Fruit fly (Drosophila melanogaster) whole organism, embryonic: ENCODE data around the gene Sbds.

ENCODE experiments used
- Abd-B ChIP-seq: fragments of 200-800 bp; sonication (Bioruptor generic); optimal IDR thresholded peaks from 2 replicates; lab custom pipeline; 2018; ENCODE audit warnings: missing biosample characterization, mild to moderate bottlenecking, missing genetic modification characterization, moderate library complexity
- Antp ChIP-seq: fragments of 200-800 bp; sonication (Bioruptor generic); optimal IDR thresholded peaks from 3 replicates; lab custom pipeline; 2016; ENCODE audit warnings: missing biosample characterization, missing genetic modification characterization
- B-H2 ChIP-seq: fragments of 200-800 bp; sonication (Bioruptor generic); optimal IDR thresholded peaks from 2 replicates; lab custom pipeline; 2018; ENCODE audit warnings: missing biosample characterization, mild to moderate bottlenecking, missing genetic modification characterization
- CG10543 ChIP-seq: fragments of 200-800 bp; sonication (Bioruptor generic); optimal IDR thresholded peaks from 3 replicates; lab custom pipeline; 2017; ENCODE audit warnings: missing biosample characterization, mild to moderate bottlenecking, missing genetic modification characterization, moderate library complexity
- CG10654 ChIP-seq: fragments of 200-800 bp; sonication (Bioruptor generic); optimal IDR thresholded peaks from 2 replicates; lab custom pipeline; 2016; ENCODE audit warnings: missing biosample characterization, missing genetic modification characterization
- CG11247 ChIP-seq: fragments of 200-800 bp; sonication (Bioruptor generic); IDR thresholded peaks from 2 replicates; pipeline ENCODE4 v1.3.6; 2022; ENCODE audit warnings: missing biosample characterization, missing genetic modification characterization
- CG11398 ChIP-seq: fragments of 200-800 bp; sonication (Bioruptor generic); optimal IDR thresholded peaks from 2 replicates; lab custom pipeline; 2016; ENCODE audit warnings: missing biosample characterization, missing genetic modification characterization
- CG12236 ChIP-seq: fragments of 200-800 bp; sonication (Bioruptor generic); optimal IDR thresholded peaks from 2 replicates; lab custom pipeline; 2016; ENCODE audit warnings: missing biosample characterization, missing genetic modification characterization
- CG1233 ChIP-seq: fragments of 200-800 bp; sonication (Bioruptor generic); optimal IDR thresholded peaks from 4 replicates; lab custom pipeline; 2018; ENCODE audit warnings: missing biosample characterization, mild to moderate bottlenecking, missing genetic modification characterization
- CG13296 ChIP-seq: fragments of 200-800 bp; sonication (Bioruptor generic); optimal IDR thresholded peaks from 3 replicates; lab custom pipeline; 2018; ENCODE audit warnings: missing biosample characterization, mild to moderate bottlenecking, missing genetic modification characterization
- CG14050 ChIP-seq: fragments of 200-800 bp; sonication (Bioruptor generic); IDR thresholded peaks from 3 replicates; pipeline ENCODE4 v1.3.6; 2022; ENCODE audit warnings: missing biosample characterization, missing genetic modification characterization
- CG16813 ChIP-seq: fragments of 200-800 bp; sonication (Bioruptor generic); IDR thresholded peaks from 3 replicates; pipeline ENCODE4 v1.3.6; 2022; ENCODE audit warnings: missing biosample characterization, missing genetic modification characterization; ENCODE audit not compliant: partially characterized antibody
- CG17612 ChIP-seq: fragments of 200-800 bp; sonication (Bioruptor generic); IDR thresholded peaks from 2 replicates; pipeline ENCODE4 v1.3.6; 2022; ENCODE audit warnings: missing biosample characterization, missing genetic modification characterization
- CG31388 ChIP-seq: fragments of 200-800 bp; sonication (Bioruptor generic); optimal IDR thresholded peaks from 2 replicates; lab custom pipeline; 2016; ENCODE audit warnings: missing biosample characterization, missing genetic modification characterization
- CG3995 ChIP-seq: fragments of 200-800 bp; sonication (Bioruptor generic); optimal IDR thresholded peaks from 3 replicates; lab custom pipeline; 2016; ENCODE audit warnings: missing biosample characterization, missing genetic modification characterization
- CG43689 ChIP-seq: fragments of 200-800 bp; sonication (Bioruptor generic); IDR thresholded peaks from 2 replicates; pipeline ENCODE4 v1.3.6; 2022; ENCODE audit warnings: missing biosample characterization, missing genetic modification characterization
- CG4730 ChIP-seq: fragments of 200-800 bp; sonication (Bioruptor generic); IDR thresholded peaks from 2 replicates; pipeline ENCODE4 v1.3.6; 2022; ENCODE audit warnings: missing biosample characterization, missing genetic modification characterization
- CG7928 ChIP-seq: fragments of 200-800 bp; sonication (Bioruptor generic); optimal IDR thresholded peaks from 2 replicates; lab custom pipeline; 2017; ENCODE audit warnings: missing biosample characterization, mild to moderate bottlenecking, missing genetic modification characterization
- CG8388 ChIP-seq: fragments of 200-800 bp; sonication (Bioruptor generic); optimal IDR thresholded peaks from 2 replicates; lab custom pipeline; 2019; ENCODE audit warnings: missing biosample characterization, mild to moderate bottlenecking, missing genetic modification characterization, moderate library complexity
- CG9727 ChIP-seq: fragments of 200-800 bp; sonication (Bioruptor generic); optimal IDR thresholded peaks from 3 replicates; lab custom pipeline; 2017; ENCODE audit warnings: missing biosample characterization, mild to moderate bottlenecking, missing genetic modification characterization
- CG9932 ChIP-seq: fragments of 200-800 bp; sonication (Bioruptor generic); IDR thresholded peaks from 2 replicates; pipeline ENCODE4 v1.3.6; 2022; ENCODE audit warnings: missing biosample characterization, missing genetic modification characterization
- CHES-1-like ChIP-seq: fragments of 200-800 bp; sonication (Bioruptor generic); optimal IDR thresholded peaks from 2 replicates; lab custom pipeline; 2016; ENCODE audit warnings: missing biosample characterization, missing genetic modification characterization
- D19A ChIP-seq: fragments of 200-800 bp; optimal IDR thresholded peaks from 3 replicates; lab custom pipeline; 2019; ENCODE audit warnings: missing biosample characterization, mild to moderate bottlenecking, missing genetic modification characterization, moderate library complexity
- Dek ChIP-seq: fragments of 200-800 bp; sonication (Bioruptor generic); optimal IDR thresholded peaks from 3 replicates; lab custom pipeline; 2019; ENCODE audit warnings: missing biosample characterization, mild to moderate bottlenecking, missing genetic modification characterization, moderate library complexity
- E2f2 ChIP-seq: fragments of 200-800 bp; sonication (Bioruptor generic); IDR thresholded peaks from 2 replicates; pipeline ENCODE4 v1.3.6; 2022; ENCODE audit warnings: missing biosample characterization, missing genetic modification characterization
- Elba2 ChIP-seq: fragments of 200-800 bp; sonication (Bioruptor generic); optimal IDR thresholded peaks from 3 replicates; lab custom pipeline; 2016; ENCODE audit warnings: missing biosample characterization, missing genetic modification characterization
- Fer1 ChIP-seq: fragments of 200-800 bp; sonication (Bioruptor generic); optimal IDR thresholded peaks from 2 replicates; lab custom pipeline; 2017; ENCODE audit warnings: missing biosample characterization, mild to moderate bottlenecking, missing genetic modification characterization
- HHEX ChIP-seq: fragments of 200-800 bp; sonication (Bioruptor generic); optimal IDR thresholded peaks from 3 replicates; lab custom pipeline; 2017; ENCODE audit warnings: missing biosample characterization, mild to moderate bottlenecking, missing genetic modification characterization, missing genetic modification reagents
- HLHmδ ChIP-seq: fragments of 200-800 bp; sonication (Bioruptor generic); optimal IDR thresholded peaks from 2 replicates; lab custom pipeline; 2018; ENCODE audit warnings: missing biosample characterization, mild to moderate bottlenecking, missing genetic modification characterization, moderate library complexity
- HmgD ChIP-seq: fragments of 200-800 bp; sonication (Bioruptor generic); optimal IDR thresholded peaks from 3 replicates; lab custom pipeline; 2016; ENCODE audit warnings: missing biosample characterization, missing genetic modification characterization
- Hsf ChIP-seq: fragments of 200-800 bp; sonication (Bioruptor generic); optimal IDR thresholded peaks from 3 replicates; lab custom pipeline; 2016; ENCODE audit warnings: missing biosample characterization, missing genetic modification characterization
- Mad ChIP-seq: fragments of 200-800 bp; sonication (Bioruptor generic); optimal IDR thresholded peaks from 2 replicates; lab custom pipeline; 2016; ENCODE audit warnings: missing biosample characterization, missing genetic modification characterization
- NC2β ChIP-seq: fragments of 200-800 bp; sonication (Bioruptor generic); optimal IDR thresholded peaks from 2 replicates; lab custom pipeline; 2016; ENCODE audit warnings: missing biosample characterization, missing genetic modification characterization
- Taf1 ChIP-seq: fragments of 200-800 bp; sonication (Bioruptor generic); IDR thresholded peaks from 2 replicates; pipeline ENCODE4 v1.3.6; 2022; ENCODE audit warnings: missing biosample characterization, missing genetic modification characterization
- Xbp1 ChIP-seq: fragments of 200-800 bp; sonication (Bioruptor generic); optimal IDR thresholded peaks from 3 replicates; lab custom pipeline; 2016; ENCODE audit warnings: missing biosample characterization, mild to moderate bottlenecking, missing genetic modification characterization
- aop ChIP-seq: fragments of 200-800 bp; sonication (Bioruptor generic); IDR thresholded peaks from 2 replicates; pipeline ENCODE4 v1.3.6; 2022; ENCODE audit warnings: missing biosample characterization, missing genetic modification characterization
- ato ChIP-seq: fragments of 200-800 bp; sonication (Bioruptor generic); IDR thresholded peaks from 2 replicates; pipeline ENCODE4 v1.3.6; 2022; ENCODE audit warnings: missing biosample characterization, missing genetic modification characterization; ENCODE audit not compliant: partially characterized antibody
- cad ChIP-seq: fragments of >200 bp; optimal IDR thresholded peaks from 2 replicates; lab custom pipeline; 2017; ENCODE audit warnings: missing biosample characterization, missing genetic modification characterization
- da ChIP-seq: fragments of 200-800 bp; sonication (Bioruptor generic); optimal IDR thresholded peaks from 2 replicates; lab custom pipeline; 2016; ENCODE audit warnings: missing biosample characterization, missing genetic modification characterization
- dysf ChIP-seq: fragments of 200-800 bp; sonication (Bioruptor generic); IDR thresholded peaks from 3 replicates; pipeline ENCODE4 v1.3.6; 2022; ENCODE audit warnings: missing biosample characterization, missing genetic modification characterization
- ewg ChIP-seq: fragments of 200-800 bp; sonication (Bioruptor generic); optimal IDR thresholded peaks from 3 replicates; lab custom pipeline; 2017; ENCODE audit warnings: mild to moderate bottlenecking, missing biosample characterization, missing genetic modification reagents, missing genetic modification characterization
- grau ChIP-seq: fragments of 200-800 bp; optimal IDR thresholded peaks from 3 replicates; lab custom pipeline; 2019; ENCODE audit warnings: missing biosample characterization, mild to moderate bottlenecking, missing genetic modification characterization, moderate library complexity
- ken ChIP-seq: fragments of 200-800 bp; sonication (Bioruptor generic); IDR thresholded peaks from 3 replicates; pipeline ENCODE4 v1.3.6; 2022; ENCODE audit warnings: missing biosample characterization, missing genetic modification characterization
- nau ChIP-seq: fragments of 200-800 bp; sonication (Bioruptor generic); optimal IDR thresholded peaks from 3 replicates; lab custom pipeline; 2017; ENCODE audit warnings: missing biosample characterization, mild to moderate bottlenecking, missing genetic modification characterization, missing genetic modification reagents
- nerfin-2 ChIP-seq: fragments of 200-800 bp; sonication (Bioruptor generic); IDR thresholded peaks from 2 replicates; pipeline ENCODE4 v1.3.6; 2022; ENCODE audit warnings: missing biosample characterization, missing genetic modification characterization; ENCODE audit not compliant: partially characterized antibody
- psq ChIP-seq: fragments of 200-800 bp; sonication (Bioruptor generic); optimal IDR thresholded peaks from 2 replicates; lab custom pipeline; 2017; ENCODE audit warnings: missing biosample characterization, missing genetic modification characterization
- seq ChIP-seq: fragments of 200-800 bp; sonication (Bioruptor generic); IDR thresholded peaks from 2 replicates; pipeline ENCODE4 v1.3.6; 2022; ENCODE audit warnings: missing biosample characterization, missing genetic modification characterization
- sob ChIP-seq: fragments of 200-800 bp; sonication (Bioruptor generic); IDR thresholded peaks from 2 replicates; pipeline ENCODE4 v1.3.6; 2022; ENCODE audit warnings: missing biosample characterization, missing genetic modification characterization
- sug ChIP-seq: fragments of 200-800 bp; optimal IDR thresholded peaks from 2 replicates; lab custom pipeline; 2019; ENCODE audit warnings: missing biosample characterization, mild to moderate bottlenecking, missing genetic modification characterization, moderate library complexity
- zen ChIP-seq: fragments of 200-800 bp; sonication (Bioruptor generic); optimal IDR thresholded peaks from 3 replicates; lab custom pipeline; 2018; ENCODE audit warnings: missing biosample characterization, mild to moderate bottlenecking, missing genetic modification characterization, moderate library complexity
- zfh1 ChIP-seq: fragments of 200-800 bp; sonication (Bioruptor generic); IDR thresholded peaks from 3 replicates; pipeline ENCODE4 v1.3.6; 2022; ENCODE audit warnings: missing biosample characterization, missing genetic modification characterization

Sbds gene

dm6 chr3L:6705865-6706264 is 46.8 kb upstream of the Sbds start (continued):
- TF ChIP-seq HLHmδ: no peak
- no peak for TF ChIP-seq psq (GFP tag; lab: Kevin White, UChicago)
- peak; percentile 56; the same call in 2 of the 3 replicates for TF ChIP-seq zfh1 (GFP tag; lab: Robert Waterston, UW)
- no peak for TF ChIP-seq CG7928
- no peak for TF ChIP-seq HmgD (GFP tag; lab: Kevin White, UChicago)
- TF ChIP-seq CG43689 (GFP tag; lab: Robert Waterston, UW): no peak; the same call in 1 of the 2 replicates
- TF ChIP-seq Dek (tag; lab: Kevin White, UChicago): no peak
- peak; percentile 52 for TF ChIP-seq CG1233
- TF ChIP-seq CG11247: 0 out of 2 replicates have a peak, but pooled peaks have one; percentile 10
- no peak for TF ChIP-seq CG17612 (GFP tag; lab: Robert Waterston, UW)
- no peak for TF ChIP-seq NC2β (GFP tag; lab: Kevin White, UChicago)
- TF ChIP-seq CG10654 (GFP tag; lab: Kevin White, UChicago): peak; percentile 42
- no peak for TF ChIP-seq CG9932 (GFP tag; lab: Robert Waterston, UW)
- peak; percentile 74 for TF ChIP-seq grau (tag; lab: Kevin White, UChicago)
- peak; percentile 31 for TF ChIP-seq sug (tag; lab: Kevin White, UChicago)
- TF ChIP-seq Mad (GFP tag; lab: Kevin White, UChicago): peak; percentile 11
- TF ChIP-seq CG11398 (GFP tag; lab: Kevin White, UChicago): no peak
- peak; percentile 35; the same call in 1 of the 2 replicates for TF ChIP-seq sob (GFP tag; lab: Robert Waterston, UW)
- no peak for TF ChIP-seq ato
- peak; percentile 69 for TF ChIP-seq nau (GFP tag; lab: Kevin White, UChicago)
- peak; percentile 59; the same call in 1 of the 2 replicates for TF ChIP-seq seq (GFP tag; lab: Robert Waterston, UW)
- TF ChIP-seq ken (GFP tag; lab: Robert Waterston, UW): 0 out of 3 replicates have a peak, but pooled peaks have one; percentile 43
- TF ChIP-seq nerfin-2 (GFP tag; lab: Robert Waterston, UW): no peak
- TF ChIP-seq Hsf (GFP tag; lab: Kevin White, UChicago): peak; percentile 31
- peak; percentile 38; the same call in 1 of the 2 replicates for TF ChIP-seq E2f2 (GFP tag; lab: Robert Waterston, UW)
- TF ChIP-seq Xbp1 (GFP tag; lab: Kevin White, UChicago): peak; percentile 65
- no peak for TF ChIP-seq da (GFP tag; lab: Kevin White, UChicago)
- TF ChIP-seq CG13296 (GFP tag; lab: Kevin White, UChicago): peak; percentile 77
- no peak for TF ChIP-seq Taf1 (GFP tag; lab: Robert Waterston, UW)
- peak; percentile 66 for TF ChIP-seq CG10543 (GFP tag; lab: Kevin White, UChicago)
- peak; percentile 44 for TF ChIP-seq Antp (GFP tag; lab: Kevin White, UChicago)
- peak; percentile 77 for TF ChIP-seq dysf (GFP tag; lab: Robert Waterston, UW)
- TF ChIP-seq aop: no peak
- TF ChIP-seq B-H2 (GFP tag; lab: Kevin White, UChicago): no peak
- TF ChIP-seq CG12236 (GFP tag; lab: Kevin White, UChicago): no peak
- TF ChIP-seq ewg (GFP tag; lab: Kevin White, UChicago): peak; percentile 32
- no peak for TF ChIP-seq Elba2 (GFP tag; lab: Kevin White, UChicago)
- TF ChIP-seq Abd-B (GFP tag; lab: Kevin White, UChicago): peak; percentile 49
- TF ChIP-seq CHES-1-like: no peak
- TF ChIP-seq CG14050 (GFP tag; lab: Robert Waterston, UW): peak; percentile 54; the same call in 2 of the 3 replicates
- TF ChIP-seq CG3995 (GFP tag; lab: Kevin White, UChicago): no peak
- TF ChIP-seq CG9727: peak; percentile 50
- peak; percentile 39; the same call in 1 of the 2 replicates for TF ChIP-seq CG4730
- no peak for TF ChIP-seq cad (GFP tag; lab: Kevin White, UChicago)
- peak; percentile 65 for TF ChIP-seq CG8388 (GFP tag; lab: Kevin White, UChicago)
- peak; percentile 51 for TF ChIP-seq zen (tag; lab: Kevin White, UChicago)
- TF ChIP-seq CG31388 (GFP tag; lab: Kevin White, UChicago): no peak
- no peak for TF ChIP-seq CG16813
- TF ChIP-seq Fer1 (GFP tag; lab: Kevin White, UChicago): peak; percentile 54
- TF ChIP-seq D19A (tag; lab: Kevin White, UChicago): peak; percentile 61
- TF ChIP-seq HHEX (GFP tag; lab: Kevin White, UChicago): peak; percentile 65
